Fruit fly (Drosophila melanogaster): Measurements from ENCODE around the gene mRpL16.

DNA sequence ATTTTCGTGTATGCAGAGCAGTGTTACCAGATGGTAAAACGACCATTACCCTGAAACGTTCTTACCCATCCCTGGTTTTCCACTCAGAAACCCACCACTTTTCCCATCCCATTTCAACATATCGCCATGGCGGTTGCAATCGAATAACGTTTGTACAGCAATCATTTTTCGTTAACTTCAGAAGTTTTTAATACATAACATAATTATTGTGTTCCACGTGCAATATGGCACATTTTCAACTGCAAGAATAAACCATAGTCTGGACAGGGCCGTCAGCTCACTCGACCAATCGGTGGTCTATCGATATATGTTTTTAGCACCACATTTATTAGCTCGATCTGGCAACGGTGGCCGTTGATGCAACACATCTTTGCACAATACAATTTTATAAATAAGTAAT lies at the start of gene mRpL16, which contains the start of gene trr:
- peak in 1 of 2 experiments; percentile 33 for TF ChIP-seq CTCF (optimal IDR thresholded peaks at IDR 0.05)
- no peak for TF ChIP-seq CG8478 (optimal IDR thresholded peaks at IDR 0.05)

All from S2 (cell line).